Fruit fly (Drosophila melanogaster) whole organism, embryonic: Measurements from ENCODE around the gene CG32554.

Source experiments
- Aef1 ChIP-seq: fragments of 200-800 bp; sonication (Bioruptor generic); IDR thresholded peaks from 3 replicates; pipeline ENCODE4 v1.3.6; 2022; ENCODE audit warnings: missing biosample characterization, missing genetic modification characterization
- CG10267 ChIP-seq: fragments of 200-800 bp; sonication (Bioruptor generic); optimal IDR thresholded peaks from 2 replicates; lab custom pipeline; 2018; ENCODE audit warnings: missing biosample characterization, mild to moderate bottlenecking, missing genetic modification characterization, moderate library complexity
- CG10979 ChIP-seq: fragments of 200-800 bp; sonication (Bioruptor generic); optimal IDR thresholded peaks from 2 replicates; lab custom pipeline; 2018; ENCODE audit warnings: missing biosample characterization, mild to moderate bottlenecking, missing genetic modification characterization, moderate library complexity
- CG11723 ChIP-seq: fragments of 200-800 bp; sonication (Bioruptor generic); optimal IDR thresholded peaks from 2 replicates; lab custom pipeline; 2017; ENCODE audit warnings: missing biosample characterization, mild to moderate bottlenecking, missing genetic modification characterization
- CG1233 ChIP-seq: fragments of 200-800 bp; sonication (Bioruptor generic); optimal IDR thresholded peaks from 4 replicates; lab custom pipeline; 2018; ENCODE audit warnings: missing biosample characterization, mild to moderate bottlenecking, missing genetic modification characterization
- CG13775 ChIP-seq: fragments of 200-800 bp; sonication (Bioruptor generic); optimal IDR thresholded peaks from 3 replicates; lab custom pipeline; 2017; ENCODE audit warnings: missing biosample characterization, mild to moderate bottlenecking, missing genetic modification characterization
- CG14014 ChIP-seq: fragments of 200-800 bp; sonication (Bioruptor generic); IDR thresholded peaks from 2 replicates; pipeline ENCODE4 v1.3.6; 2022; ENCODE audit warnings: missing biosample characterization, missing genetic modification characterization
- CG14441 ChIP-seq: fragments of 200-800 bp; sonication (Bioruptor generic); IDR thresholded peaks from 2 replicates; pipeline ENCODE4 v1.3.6; 2022; ENCODE audit warnings: missing biosample characterization, missing genetic modification characterization
- CG14710 ChIP-seq: fragments of 200-800 bp; sonication (Bioruptor generic); optimal IDR thresholded peaks from 3 replicates; lab custom pipeline; 2019; ENCODE audit warnings: missing biosample characterization, mild to moderate bottlenecking, missing genetic modification characterization, moderate library complexity
- CG14965 ChIP-seq: fragments of 200-800 bp; sonication (Bioruptor generic); optimal IDR thresholded peaks from 2 replicates; lab custom pipeline; 2016; ENCODE audit warnings: missing biosample characterization, missing genetic modification characterization, borderline replicate concordance
- CG15696 ChIP-seq: fragments of 200-800 bp; sonication (Bioruptor generic); optimal IDR thresholded peaks from 2 replicates; lab custom pipeline; 2019; ENCODE audit warnings: missing biosample characterization, mild to moderate bottlenecking, missing genetic modification characterization, moderate library complexity
- CG1603 ChIP-seq: fragments of 200-800 bp; sonication (Bioruptor generic); optimal IDR thresholded peaks from 2 replicates; lab custom pipeline; 2019; ENCODE audit warnings: missing biosample characterization, mild to moderate bottlenecking, missing genetic modification characterization, moderate library complexity
- CG16815 ChIP-seq: fragments of 200-800 bp; sonication (Bioruptor generic); optimal IDR thresholded peaks from 3 replicates; lab custom pipeline; 2017; ENCODE audit warnings: missing biosample characterization, mild to moderate bottlenecking, missing genetic modification characterization
- CG17328 ChIP-seq: fragments of 200-800 bp; sonication (Bioruptor generic); IDR thresholded peaks from 2 replicates; pipeline ENCODE4 v1.3.6; 2022; ENCODE audit warnings: missing biosample characterization, missing genetic modification characterization
- CG1832 ChIP-seq: fragments of 200-800 bp; sonication (Bioruptor generic); optimal IDR thresholded peaks from 2 replicates; lab custom pipeline; 2017; ENCODE audit warnings: missing biosample characterization, mild to moderate bottlenecking, missing genetic modification characterization, inconsistent platforms
- CG2116 ChIP-seq: fragments of 200-800 bp; sonication (Bioruptor generic); optimal IDR thresholded peaks from 3 replicates; lab custom pipeline; 2018; ENCODE audit warnings: missing biosample characterization, mild to moderate bottlenecking, missing genetic modification characterization
- CG3163 ChIP-seq: fragments of 200-800 bp; sonication (Bioruptor generic); optimal IDR thresholded peaks from 3 replicates; lab custom pipeline; 2016; ENCODE audit warnings: missing biosample characterization, missing genetic modification characterization
- CG34422 ChIP-seq: fragments of 200-800 bp; sonication (Bioruptor generic); IDR thresholded peaks from 3 replicates; pipeline ENCODE4 v1.3.6; 2022; ENCODE audit warnings: missing biosample characterization, missing genetic modification characterization
- CG4707 ChIP-seq: fragments of 200-800 bp; sonication (Bioruptor generic); optimal IDR thresholded peaks from 2 replicates; lab custom pipeline; 2018; ENCODE audit warnings: missing biosample characterization, mild to moderate bottlenecking, missing genetic modification characterization, moderate library complexity
- CG6791 ChIP-seq: fragments of 200-800 bp; sonication (Bioruptor generic); IDR thresholded peaks from 3 replicates; pipeline ENCODE4 v1.3.6; 2022; ENCODE audit warnings: missing biosample characterization, missing genetic modification characterization; ENCODE audit not compliant: partially characterized antibody
- CG7271 ChIP-seq: fragments of 200-800 bp; sonication (Bioruptor generic); optimal IDR thresholded peaks from 2 replicates; lab custom pipeline; 2018; ENCODE audit warnings: missing biosample characterization, mild to moderate bottlenecking, missing genetic modification characterization, moderate library complexity
- CG7928 ChIP-seq: fragments of 200-800 bp; sonication (Bioruptor generic); optimal IDR thresholded peaks from 2 replicates; lab custom pipeline; 2017; ENCODE audit warnings: missing biosample characterization, mild to moderate bottlenecking, missing genetic modification characterization
- CG7987 ChIP-seq: fragments of 200-800 bp; sonication (Bioruptor generic); optimal IDR thresholded peaks from 2 replicates; lab custom pipeline; 2018; ENCODE audit warnings: missing biosample characterization, mild to moderate bottlenecking, missing genetic modification characterization, moderate library complexity
- CG8359 ChIP-seq: fragments of 200-800 bp; sonication (Bioruptor generic); optimal IDR thresholded peaks from 2 replicates; lab custom pipeline; 2017; ENCODE audit warnings: missing biosample characterization, mild to moderate bottlenecking, missing genetic modification characterization, borderline replicate concordance
- CTCF ChIP-seq: fragments of 200-800 bp; sonication (Bioruptor generic); optimal IDR thresholded peaks from 2 replicates; lab custom pipeline; 2017; ENCODE audit warnings: missing biosample characterization, mild to moderate bottlenecking, missing genetic modification characterization, moderate library complexity
- Deaf1 ChIP-seq: fragments of 200-800 bp; optimal IDR thresholded peaks from 3 replicates; lab custom pipeline; 2019; ENCODE audit warnings: missing biosample characterization, mild to moderate bottlenecking, missing genetic modification characterization, moderate library complexity
- Drgx ChIP-seq: fragments of 200-800 bp; sonication (Bioruptor generic); IDR thresholded peaks from 2 replicates; pipeline ENCODE4 v1.3.6; 2022; ENCODE audit warnings: missing biosample characterization, missing genetic modification characterization
- ERR ChIP-seq: fragments of 200-800 bp; sonication (Bioruptor generic); optimal IDR thresholded peaks from 2 replicates; lab custom pipeline; 2016; ENCODE audit warnings: missing biosample characterization, missing genetic modification characterization
- Elba2 ChIP-seq: fragments of 200-800 bp; sonication (Bioruptor generic); optimal IDR thresholded peaks from 3 replicates; lab custom pipeline; 2016; ENCODE audit warnings: missing biosample characterization, missing genetic modification characterization
- GATAe ChIP-seq: fragments of 200-800 bp; sonication (Bioruptor generic); conservative IDR thresholded peaks from 2 replicates; pipeline ENCODE4 v1.3.6; 2022; ENCODE audit warnings: missing biosample characterization, missing genetic modification characterization
- Hsf ChIP-seq: fragments of 200-800 bp; sonication (Bioruptor generic); optimal IDR thresholded peaks from 3 replicates; lab custom pipeline; 2016; ENCODE audit warnings: missing biosample characterization, missing genetic modification characterization
- Max ChIP-seq: fragments of 200-800 bp; sonication (Bioruptor generic); optimal IDR thresholded peaks from 2 replicates; lab custom pipeline; 2016; ENCODE audit warnings: missing biosample characterization, mild to moderate bottlenecking, missing genetic modification characterization
- Trl ChIP-seq, 3 experiments: fragments of >200 bp in 2 of 3; fragments of 200-800 bp in 1 of 3; sonication (Bioruptor generic) in 1 of 3; optimal IDR thresholded peaks; 2 replicates in 1 of 3; 3 replicates in 2 of 3; lab custom pipeline; 2016 to 2017; ENCODE audit warnings: missing biosample characterization in 1 of 3, missing genetic modification characterization in 1 of 3
- bbx ChIP-seq: fragments of 200-800 bp; sonication (Bioruptor generic); IDR thresholded peaks from 2 replicates; pipeline ENCODE4 v1.3.6; 2022; ENCODE audit warnings: missing biosample characterization, missing genetic modification characterization; ENCODE audit not compliant: partially characterized antibody
- chinmo ChIP-seq: fragments of 200-800 bp; sonication (Bioruptor generic); IDR thresholded peaks from 4 replicates; pipeline ENCODE4 v1.3.6; 2022; ENCODE audit warnings: missing biosample characterization, missing genetic modification characterization; ENCODE audit not compliant: partially characterized antibody
- dan ChIP-seq: fragments of 200-800 bp; sonication (Bioruptor generic); IDR thresholded peaks from 2 replicates; pipeline ENCODE4 v1.3.6; 2022; ENCODE audit warnings: missing biosample characterization, missing genetic modification characterization
- fru ChIP-seq: fragments of >200 bp; optimal IDR thresholded peaks from 2 replicates; lab custom pipeline; 2017
- fu2 ChIP-seq: fragments of 200-800 bp; sonication (Bioruptor generic); optimal IDR thresholded peaks from 2 replicates; lab custom pipeline; 2016; ENCODE audit warnings: missing biosample characterization, missing genetic modification characterization
- hkb ChIP-seq, 2 experiments: fragments of 200-800 bp in 1 of 2; fragments of >200 bp in 1 of 2; sonication (Bioruptor generic) in 1 of 2; IDR thresholded peaks in 1 of 2; optimal IDR thresholded peaks in 1 of 2; 2 replicates each; pipeline versions ENCODE4 v1.3.6 to Lab custom; 2017 to 2022; ENCODE audit warnings: missing biosample characterization in 1 of 2, missing genetic modification characterization in 1 of 2
- lola ChIP-seq, 3 experiments: fragments of >200 bp in 2 of 3; fragments of 200-800 bp in 1 of 3; sonication (Bioruptor generic) in 1 of 3; optimal IDR thresholded peaks; 2 replicates each; lab custom pipeline; 2017 to 2019; ENCODE audit warnings: missing biosample characterization in 3 of 3, missing genetic modification characterization in 3 of 3, mild to moderate bottlenecking in 1 of 3, moderate library complexity in 1 of 3
- mirr ChIP-seq: fragments of 200-800 bp; sonication (Bioruptor generic); optimal IDR thresholded peaks from 3 replicates; lab custom pipeline; 2018; ENCODE audit warnings: missing biosample characterization, mild to moderate bottlenecking, missing genetic modification characterization
- nom ChIP-seq: fragments of 200-800 bp; sonication (Bioruptor generic); optimal IDR thresholded peaks from 2 replicates; lab custom pipeline; 2017; ENCODE audit warnings: missing biosample characterization, missing genetic modification characterization, mild to moderate bottlenecking, moderate library complexity, missing genetic modification reagents
- odd ChIP-seq: fragments of 200-800 bp; sonication (Bioruptor generic); optimal IDR thresholded peaks from 2 replicates; lab custom pipeline; 2017; ENCODE audit warnings: missing biosample characterization, mild to moderate bottlenecking, missing genetic modification characterization
- schlank ChIP-seq: fragments of 200-800 bp; sonication (Bioruptor generic); optimal IDR thresholded peaks from 2 replicates; lab custom pipeline; 2018; ENCODE audit warnings: missing biosample characterization, mild to moderate bottlenecking, missing genetic modification characterization
- scrt ChIP-seq: fragments of 200-800 bp; sonication (Bioruptor generic); optimal IDR thresholded peaks from 2 replicates; lab custom pipeline; 2018; ENCODE audit warnings: missing biosample characterization, mild to moderate bottlenecking, missing genetic modification characterization, moderate library complexity
- sens ChIP-seq: fragments of 200-800 bp; sonication (Bioruptor generic); peaks from one replicate; lab custom pipeline; 2016; ENCODE audit warnings: missing biosample characterization, missing genetic modification characterization
- sqz ChIP-seq: fragments of 200-800 bp; sonication (Bioruptor generic); optimal IDR thresholded peaks from 3 replicates; lab custom pipeline; 2018; ENCODE audit warnings: missing biosample characterization, mild to moderate bottlenecking, missing genetic modification characterization
- trh ChIP-seq: fragments of 200-800 bp; sonication (Bioruptor generic); optimal IDR thresholded peaks from 2 replicates; lab custom pipeline; 2016; ENCODE audit warnings: missing biosample characterization, missing genetic modification characterization
- zen ChIP-seq: fragments of 200-800 bp; sonication (Bioruptor generic); optimal IDR thresholded peaks from 3 replicates; lab custom pipeline; 2018; ENCODE audit warnings: missing biosample characterization, mild to moderate bottlenecking, missing genetic modification characterization, moderate library complexity

Gene CG32554

DNA sequence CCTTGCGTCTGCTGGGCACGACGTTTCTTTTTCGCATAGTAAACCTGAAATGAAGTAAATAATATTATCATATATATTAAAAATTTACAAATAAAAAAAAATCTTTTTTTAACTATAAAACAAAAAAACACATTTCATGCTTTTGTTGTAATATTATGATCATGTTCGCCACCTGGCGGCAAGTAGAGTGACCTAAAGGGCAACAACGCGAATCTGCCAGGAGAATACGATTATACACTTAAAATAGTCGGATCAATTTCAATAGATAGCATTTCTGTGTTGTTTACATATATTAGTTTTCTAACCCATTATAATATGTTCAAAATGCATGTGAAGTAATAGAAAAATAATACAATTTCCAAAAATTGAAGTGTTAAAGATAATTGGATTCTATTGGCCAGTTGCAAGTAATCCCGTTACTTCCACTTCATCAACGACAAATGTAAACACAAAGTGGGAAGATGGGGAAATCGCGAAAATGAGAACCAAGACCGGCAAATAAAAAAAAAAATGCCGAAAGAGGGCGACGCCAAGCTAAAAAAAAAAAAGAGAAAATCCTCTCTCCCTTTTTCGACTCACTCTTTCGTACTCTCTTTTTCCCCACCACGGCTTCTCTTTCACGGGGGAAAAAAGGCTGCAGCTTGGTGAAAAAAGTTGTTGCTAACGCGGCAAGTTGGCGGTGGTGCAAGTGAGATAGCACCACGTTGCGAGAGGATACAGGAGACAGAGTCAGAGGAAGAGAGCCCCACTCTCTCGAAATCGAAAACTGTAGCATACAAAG lies 18.3 kb upstream of the CG32554 start:
- TF ChIP-seq sens (GFP tag; lab: Kevin White, UChicago) (no peak), schlank (tag; lab: Kevin White, UChicago) (no peak), Aef1 (GFP tag; lab: Robert Waterston, UW) (no peak), CG14441 (no peak), dan (no peak), CG11723 (GFP tag; lab: Kevin White, UChicago) (no peak), bbx (GFP tag; lab: Robert Waterston, UW) (no peak), scrt (GFP tag; lab: Kevin White, UChicago) (no peak), fru (lab: Kevin White, UChicago) (no peak), CG6791 (GFP tag; lab: Robert Waterston, UW) (no peak), trh (no peak), CG1832 (GFP tag; lab: Kevin White, UChicago) (peak; percentile 33), nom (peak; percentile 42), CG10979 (tag; lab: Kevin White, UChicago) (peak; percentile 76), CG14965 (GFP tag; lab: Kevin White, UChicago) (peak; percentile 54), Max (no peak), CG7928 (no peak), Trl (optimal IDR thresholded peaks at IDR 0.05; lab: Kevin White, UChicago) (peak; percentile 65 to 75), Trl (GFP tag; optimal IDR thresholded peaks at IDR 0.05; lab: Kevin White, UChicago) (no peak), fu2 (GFP tag; lab: Kevin White, UChicago) (no peak), mirr (GFP tag; lab: Kevin White, UChicago) (no peak), CG15696 (no peak), CTCF (GFP tag; lab: Kevin White, UChicago) (peak; percentile 81), CG13775 (GFP tag; lab: Kevin White, UChicago) (no peak), Deaf1 (tag; lab: Kevin White, UChicago) (no peak), sqz (GFP tag; lab: Kevin White, UChicago) (peak; percentile 59), odd (no peak), CG8359 (no peak), CG16815 (GFP tag; lab: Kevin White, UChicago) (no peak), CG3163 (peak; percentile 90), Drgx (GFP tag; lab: Robert Waterston, UW) (peak; percentile 57)

DNA sequence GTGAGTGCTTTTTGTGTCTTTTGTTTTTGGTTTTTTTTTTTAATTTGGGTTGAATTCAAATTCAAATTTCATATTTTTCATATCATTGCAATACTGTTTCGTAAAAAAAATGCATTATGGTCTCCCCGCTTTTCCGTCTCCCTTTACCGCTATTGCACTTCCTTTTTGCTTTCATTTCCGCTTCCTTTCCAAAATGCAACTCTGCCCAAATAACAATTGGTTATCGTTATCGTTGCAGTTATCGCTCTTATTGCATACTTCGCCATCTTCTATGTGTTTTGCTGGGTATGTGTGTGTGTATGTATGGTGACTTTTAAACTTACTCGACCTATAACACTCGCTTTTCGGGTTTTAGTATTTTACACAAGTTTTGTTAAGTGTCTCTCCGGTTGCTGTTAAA lies 12.6 kb upstream of the CG32554 start:
- TF ChIP-seq CG1233 (peak; percentile 36), CG14710 (tag; lab: Kevin White, UChicago) (peak; percentile 18), chinmo (no peak), lola (GFP tag; optimal IDR thresholded peaks at IDR 0.05; lab: Kevin White, UChicago) (no peak), zen (tag; lab: Kevin White, UChicago) (peak; percentile 34), sens (GFP tag; lab: Kevin White, UChicago) (peak; percentile 22), hkb (optimal IDR thresholded peaks at IDR 0.05; lab: Kevin White, UChicago) (no peak), hkb (GFP tag; IDR thresholded peaks at IDR 0.05; lab: Robert Waterston, UW) (peak; percentile 30; the same call in 1 of the 2 replicates), Hsf (GFP tag; lab: Kevin White, UChicago) (no peak), ERR (GFP tag; lab: Kevin White, UChicago) (no peak), CG2116 (peak; percentile 91), CG17328 (GFP tag; lab: Robert Waterston, UW) (0 out of 2 replicates have a peak, but pooled peaks have one; percentile 25), Elba2 (GFP tag; lab: Kevin White, UChicago) (peak; percentile 16), CG14014 (GFP tag; lab: Robert Waterston, UW) (no peak), GATAe (GFP tag; lab: Robert Waterston, UW) (no peak), CG7271 (peak; percentile 95), CG1603 (tag; lab: Kevin White, UChicago) (peak; percentile 33), CG4707 (GFP tag; lab: Kevin White, UChicago) (peak; percentile 23), CG7987 (GFP tag; lab: Kevin White, UChicago) (no peak), bbx (GFP tag; lab: Robert Waterston, UW) (0 out of 2 replicates have a peak, but pooled peaks have one; percentile 21), CG10267 (tag; lab: Kevin White, UChicago) (peak; percentile 18), CG34422 (GFP tag; lab: Robert Waterston, UW) (no peak), nom (peak; percentile 22)
